Fruit fly (Drosophila melanogaster): Measurements from ENCODE around the gene Pdcd4.

Pdcd4 gene

DNA sequence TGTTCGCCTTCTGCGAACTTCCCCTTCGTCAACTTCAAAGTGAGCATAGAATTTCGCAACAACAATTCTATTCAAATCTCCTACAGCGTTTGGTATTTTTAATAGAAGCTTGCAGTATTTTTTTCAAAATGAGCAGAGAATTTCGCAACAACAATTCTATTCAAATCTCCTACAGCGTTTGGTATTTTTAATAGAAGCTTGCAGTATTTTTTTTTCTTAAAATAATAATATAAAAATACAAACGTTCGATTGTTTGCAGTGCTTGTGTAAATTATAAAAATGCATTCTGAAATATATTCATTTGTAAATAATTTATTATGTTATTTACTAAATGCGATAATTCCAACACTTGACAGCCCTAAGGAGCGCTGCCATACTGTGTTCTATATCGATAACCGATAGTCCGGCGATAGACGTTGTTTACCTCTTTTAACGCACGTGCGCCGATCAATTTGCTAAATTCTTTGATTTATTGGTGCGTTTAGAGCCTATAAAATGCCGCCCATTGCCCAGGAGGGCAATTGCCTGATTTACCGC, 1.6 kb upstream of the Pdcd4 start, which contains the start of the genes CG32625 and Rtc1 (continued):
- no peak for TF ChIP-seq CG34406 (GFP tag; optimal IDR thresholded peaks at IDR 0.05)
- TF ChIP-seq Smox (GFP tag; optimal IDR thresholded peaks at IDR 0.05): peak; percentile 44
- no peak; the same call in 1 of the 2 replicates for TF ChIP-seq Gug (GFP tag; IDR thresholded peaks at IDR 0.05)
- TF ChIP-seq svp (GFP tag): peak; percentile 55
- TF ChIP-seq esn (GFP tag; optimal IDR thresholded peaks at IDR 0.05): peak; percentile 27
- TF ChIP-seq lz (GFP tag; optimal IDR thresholded peaks at IDR 0.05): peak; percentile 18
- no peak for TF ChIP-seq Hr4 (GFP tag; optimal IDR thresholded peaks at IDR 0.05)
- no peak for TF ChIP-seq CG16779 (tag; optimal IDR thresholded peaks at IDR 0.05)
- peak; percentile 13 for TF ChIP-seq Ets96B (tag; optimal IDR thresholded peaks at IDR 0.05)
- no peak for TF ChIP-seq net (GFP tag; optimal IDR thresholded peaks at IDR 0.05)
- no peak for TF ChIP-seq Sox15 (GFP tag; optimal IDR thresholded peaks at IDR 0.05)
- TF ChIP-seq fkh (GFP tag; optimal IDR thresholded peaks at IDR 0.05): peak; percentile 77
- no peak for TF ChIP-seq vri (GFP tag; optimal IDR thresholded peaks at IDR 0.05)
- no peak for TF ChIP-seq Blimp-1 (GFP tag; optimal IDR thresholded peaks at IDR 0.05)
- no peak for TF ChIP-seq CG8319 (GFP tag; optimal IDR thresholded peaks at IDR 0.05)
- no peak for TF ChIP-seq CG4318 (GFP tag; optimal IDR thresholded peaks at IDR 0.05)
- TF ChIP-seq CG1621 (tag; optimal IDR thresholded peaks at IDR 0.05): no peak
- peak; percentile 41 for TF ChIP-seq Met (GFP tag; optimal IDR thresholded peaks at IDR 0.05)
- no peak for TF ChIP-seq CG6163 (GFP tag; IDR thresholded peaks at IDR 0.05)
- peak; percentile 37; the same call in 1 of the 2 replicates for TF ChIP-seq CG15336 (GFP tag; IDR thresholded peaks at IDR 0.05)
- TF ChIP-seq salr (GFP tag; optimal IDR thresholded peaks at IDR 0.05): no peak
- TF ChIP-seq Hr38 (GFP tag; optimal IDR thresholded peaks at IDR 0.05): no peak
- TF ChIP-seq CG31627 (GFP tag; optimal IDR thresholded peaks at IDR 0.05): no peak
- TF ChIP-seq CG11902 (GFP tag; optimal IDR thresholded peaks at IDR 0.05): no peak
- TF ChIP-seq ss (GFP tag; optimal IDR thresholded peaks at IDR 0.05): no peak
- TF ChIP-seq OdsH (GFP tag; optimal IDR thresholded peaks at IDR 0.05): peak; percentile 46

DNA sequence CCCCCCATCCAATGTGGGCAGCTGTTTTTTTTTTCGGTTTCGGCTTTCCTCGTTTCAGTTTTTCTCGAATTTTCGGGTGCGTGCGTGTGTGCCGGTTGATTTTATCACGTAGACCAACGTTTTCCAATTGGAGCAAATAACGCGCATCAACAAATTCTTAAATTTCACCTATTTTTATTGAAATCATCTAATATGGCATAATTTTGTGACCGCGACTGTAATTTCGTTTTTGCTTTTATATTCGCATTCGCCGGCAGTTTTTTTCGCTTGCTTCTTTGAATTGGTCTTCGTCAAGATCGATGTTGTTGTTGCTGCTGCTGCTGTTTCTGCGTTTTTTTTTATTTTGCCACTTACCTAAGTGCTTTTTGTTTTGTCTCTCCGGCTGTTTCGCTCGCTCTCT, 730 bp downstream of the Pdcd4 start:
- TF ChIP-seq OdsH (GFP tag; optimal IDR thresholded peaks at IDR 0.05): peak; percentile 22
- TF ChIP-seq Ets96B (tag; optimal IDR thresholded peaks at IDR 0.05): peak; percentile 34
- peak; percentile 26 for TF ChIP-seq CG10669 (GFP tag; optimal IDR thresholded peaks at IDR 0.05)
- no peak for TF ChIP-seq Blimp-1 (GFP tag; optimal IDR thresholded peaks at IDR 0.05)
- peak; percentile 32 for TF ChIP-seq pdm3 (GFP tag; optimal IDR thresholded peaks at IDR 0.05)
- TF ChIP-seq cyc (GFP tag; optimal IDR thresholded peaks at IDR 0.05): peak; percentile 20
- TF ChIP-seq CG11902 (GFP tag; optimal IDR thresholded peaks at IDR 0.05): no peak
- TF ChIP-seq eg (GFP tag; IDR thresholded peaks at IDR 0.05): peak; percentile 80
- TF ChIP-seq svp (GFP tag): peak; percentile 77
- TF ChIP-seq fkh (GFP tag; optimal IDR thresholded peaks at IDR 0.05): no peak
- TF ChIP-seq Sox102F (GFP tag; optimal IDR thresholded peaks at IDR 0.05): peak; percentile 38
- peak; percentile 78 for TF ChIP-seq Eip78C (GFP tag)
- TF ChIP-seq achi (GFP tag; optimal IDR thresholded peaks at IDR 0.05): peak; percentile 47
- peak; percentile 59 for TF ChIP-seq CG6808 (GFP tag; optimal IDR thresholded peaks at IDR 0.05)
- TF ChIP-seq CG16779 (tag; optimal IDR thresholded peaks at IDR 0.05): peak; percentile 13
- TF ChIP-seq CG4318 (GFP tag; optimal IDR thresholded peaks at IDR 0.05): peak; percentile 26
- TF ChIP-seq Hr4 (GFP tag; optimal IDR thresholded peaks at IDR 0.05): peak; percentile 26
- TF ChIP-seq vri (GFP tag; optimal IDR thresholded peaks at IDR 0.05): peak; percentile 58
- peak; percentile 38 for TF ChIP-seq CG31627 (GFP tag; optimal IDR thresholded peaks at IDR 0.05)
- TF ChIP-seq lz (GFP tag; optimal IDR thresholded peaks at IDR 0.05): peak; percentile 34
- TF ChIP-seq Ets21C (GFP tag; optimal IDR thresholded peaks at IDR 0.05): peak; percentile 13
- TF ChIP-seq topi (GFP tag; optimal IDR thresholded peaks at IDR 0.05): peak; percentile 62
- no peak for TF ChIP-seq dsx (GFP tag; optimal IDR thresholded peaks at IDR 0.05; ENCODE audit: poor library complexity, severe bottlenecking)
- TF ChIP-seq CG6792 (GFP tag; optimal IDR thresholded peaks at IDR 0.05): peak; percentile 36
- TF ChIP-seq CG8119 (GFP tag; IDR thresholded peaks at IDR 0.05): peak; percentile 73
- peak; percentile 28 for TF ChIP-seq Lpt (GFP tag; optimal IDR thresholded peaks at IDR 0.05)
- TF ChIP-seq CG8319 (GFP tag; optimal IDR thresholded peaks at IDR 0.05): no peak
- TF ChIP-seq CG3919 (GFP tag; optimal IDR thresholded peaks at IDR 0.05): peak; percentile 55
- no peak for TF ChIP-seq fd85E (GFP tag; optimal IDR thresholded peaks at IDR 0.05)
- TF ChIP-seq CG8632 (GFP tag; optimal IDR thresholded peaks at IDR 0.05): peak; percentile 6
- no peak for TF ChIP-seq Eip75B (GFP tag; optimal IDR thresholded peaks at IDR 0.05)
- no peak for TF ChIP-seq CG6854 (GFP tag; optimal IDR thresholded peaks at IDR 0.05)
- peak; percentile 31 for TF ChIP-seq acj6 (GFP tag; optimal IDR thresholded peaks at IDR 0.05)
- peak; percentile 76 for TF ChIP-seq CG6276 (GFP tag; optimal IDR thresholded peaks at IDR 0.05)
- TF ChIP-seq CG1621 (tag; optimal IDR thresholded peaks at IDR 0.05): peak; percentile 38
- TF ChIP-seq CG3032 (tag; optimal IDR thresholded peaks at IDR 0.05): no peak
- peak; percentile 1 for TF ChIP-seq CG10631 (GFP tag; optimal IDR thresholded peaks at IDR 0.05)
